Worm (Caenorhabditis elegans) whole organism, L2 larva: Measurements from ENCODE around the gene bbs-4.
A peak's percentile ranks its signal among the peaks of the same experiment; 100 is the strongest.

Experiments used
- egl-27 ChIP-seq: sonication (generic microtip); optimal IDR thresholded peaks from 3 replicates; lab custom pipeline; 2017; ENCODE audit warnings: missing biosample characterization, missing genetic modification reagents, missing genetic modification characterization
- elt-1 ChIP-seq: fragments of 150-350 bp; optimal IDR thresholded peaks from 2 replicates; lab custom pipeline; 2014; ENCODE audit warnings: missing biosample characterization, missing genetic modification characterization
- fos-1 ChIP-seq: fragments of 150-350 bp; optimal IDR thresholded peaks from 2 replicates; lab custom pipeline; 2014; ENCODE audit warnings: missing biosample characterization, missing genetic modification characterization
- lin-13 ChIP-seq: fragments of 150-350 bp; optimal IDR thresholded peaks from 2 replicates; lab custom pipeline; 2014; ENCODE audit warnings: missing biosample characterization, missing genetic modification reagents, missing genetic modification characterization
- lsy-2 ChIP-seq, 2 experiments: fragments of 150-350 bp in 1 of 2; sonication (generic microtip) in 1 of 2; optimal IDR thresholded peaks; 2 replicates each; lab custom pipeline; 2014 to 2017; ENCODE audit warnings: missing biosample characterization in 2 of 2, missing genetic modification characterization in 2 of 2
- nhr-23 ChIP-seq: fragments of 150-350 bp; optimal IDR thresholded peaks from 2 replicates; lab custom pipeline; 2014; ENCODE audit warnings: missing biosample characterization, missing genetic modification reagents, missing genetic modification characterization
- nhr-237 ChIP-seq: fragments of 150-350 bp; optimal IDR thresholded peaks from 2 replicates; lab custom pipeline; 2014; ENCODE audit warnings: missing biosample characterization, missing genetic modification characterization
- nhr-77 ChIP-seq: fragments of 150-350 bp; optimal IDR thresholded peaks from 2 replicates; lab custom pipeline; 2014; ENCODE audit warnings: missing biosample characterization, missing genetic modification characterization
- unc-39 ChIP-seq: fragments of 150-350 bp; optimal IDR thresholded peaks from 2 replicates; lab custom pipeline; 2014; ENCODE audit warnings: missing biosample characterization, missing genetic modification characterization
- unc-62 ChIP-seq: fragments of 150-350 bp; optimal IDR thresholded peaks from 2 replicates; lab custom pipeline; 2014; ENCODE audit warnings: missing biosample characterization, missing genetic modification reagents, missing genetic modification characterization

- no peak for TF ChIP-seq nhr-237 (tag; lab: Kevin White, UChicago)
- no peak for TF ChIP-seq lin-13 (GFP tag; lab: Kevin White, UChicago)
- TF ChIP-seq unc-62 (GFP tag; lab: Kevin White, UChicago): no peak
- no peak for TF ChIP-seq lsy-2 (tag; optimal IDR thresholded peaks at IDR 0.05; lab: Kevin White, UChicago)
- no peak for TF ChIP-seq nhr-77
- TF ChIP-seq elt-1: peak; percentile 42
- peak; percentile 41 for TF ChIP-seq fos-1 (tag; lab: Kevin White, UChicago)
- peak; percentile 79 for TF ChIP-seq egl-27 (tag; lab: Kevin White, UChicago)
- no peak for TF ChIP-seq nhr-23
- no peak for TF ChIP-seq unc-39 (tag; lab: Kevin White, UChicago)
Measured at ce11 chrIII:9646440-9647021, 34.5 kb upstream of the bbs-4 start.
